Fruit fly (Drosophila melanogaster): ENCODE results near the gene CG43759.

The CG43759 gene

dm6 chrX:18925685-18926371, 4.3 kb upstream of the CG43759 start:
- TF ChIP-seq CG34367 (tag; optimal IDR thresholded peaks at IDR 0.05) (no peak), CG4496 (GFP tag; IDR thresholded peaks at IDR 0.05) (0 out of 3 replicates have a peak, but pooled peaks have one; percentile 26), EcR (GFP tag; optimal IDR thresholded peaks at IDR 0.05) (peak; percentile 18), CG8159 (tag; optimal IDR thresholded peaks at IDR 0.05) (peak; percentile 37), CG17806 (tag; optimal IDR thresholded peaks at IDR 0.05) (no peak), CG9948 (tag; optimal IDR thresholded peaks at IDR 0.05) (no peak), CG8301 (tag; optimal IDR thresholded peaks at IDR 0.05) (no peak), CG15710 (tag; optimal IDR thresholded peaks at IDR 0.05) (no peak), gl (tag; optimal IDR thresholded peaks at IDR 0.05) (no peak), Pif1B (GFP tag; optimal IDR thresholded peaks at IDR 0.05) (no peak), Ets98B (GFP tag; IDR thresholded peaks at IDR 0.05) (peak; percentile 7; the same call in 1 of the 2 replicates), Pif1A (GFP tag; optimal IDR thresholded peaks at IDR 0.05) (no peak), rn (GFP tag; IDR thresholded peaks at IDR 0.05) (no peak), CG12605 (GFP tag; IDR thresholded peaks at IDR 0.05) (peak; percentile 39), CG32121 (GFP tag; IDR thresholded peaks at IDR 0.05) (no peak), Snoo (tag; optimal IDR thresholded peaks at IDR 0.05) (no peak), D1 (tag; optimal IDR thresholded peaks at IDR 0.05) (no peak), CG14655 (GFP tag; optimal IDR thresholded peaks at IDR 0.05) (no peak), CG10348 (GFP tag; IDR thresholded peaks at IDR 0.05) (no peak), CG13204 (GFP tag; optimal IDR thresholded peaks at IDR 0.05) (peak; percentile 30), fd96Ca (GFP tag; IDR thresholded peaks at IDR 0.05) (peak; percentile 35; the same call in 1 of the 3 replicates)

dm6 chrX:18926372-18927200, 3.5 kb upstream of the CG43759 start:
- TF ChIP-seq CG8159 (tag; optimal IDR thresholded peaks at IDR 0.05) (no peak), Ets98B (GFP tag; IDR thresholded peaks at IDR 0.05) (peak; percentile 30; the same call in 1 of the 2 replicates), CG15710 (tag; optimal IDR thresholded peaks at IDR 0.05) (no peak), fd96Ca (GFP tag; IDR thresholded peaks at IDR 0.05) (0 out of 3 replicates have a peak, but pooled peaks have one; percentile 43)

DNA sequence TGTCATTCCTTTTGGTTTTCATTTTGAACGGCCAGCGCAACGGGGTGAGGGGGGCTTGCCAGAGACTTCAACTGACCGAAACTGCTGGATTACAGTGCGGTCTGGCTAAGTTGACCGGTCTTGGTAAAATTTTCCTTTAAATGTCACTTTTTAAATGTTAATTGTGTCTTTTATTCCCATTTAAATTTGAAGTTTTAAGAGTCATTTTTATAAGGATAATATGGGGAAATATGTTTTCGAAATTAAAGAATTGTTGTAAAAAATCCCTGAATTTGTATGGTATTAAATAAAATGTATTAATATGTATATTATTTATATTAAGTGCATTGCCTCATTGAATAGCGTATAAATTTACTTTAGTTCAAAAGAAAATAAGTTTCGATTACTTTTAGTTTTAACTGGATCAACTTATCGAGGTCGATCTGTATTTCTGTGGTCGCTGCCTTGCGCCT, 1.5 kb upstream of the CG43759 start:
- peak; percentile 53 for TF ChIP-seq CG13204 (GFP tag; optimal IDR thresholded peaks at IDR 0.05)
- TF ChIP-seq CG12605 (GFP tag; IDR thresholded peaks at IDR 0.05), result no peak
- peak; percentile 36; the same call in 1 of the 2 replicates for TF ChIP-seq Ets98B (GFP tag; IDR thresholded peaks at IDR 0.05)
- peak; percentile 31 for TF ChIP-seq Pif1B (GFP tag; optimal IDR thresholded peaks at IDR 0.05)
- peak; percentile 70 for TF ChIP-seq D1 (tag; optimal IDR thresholded peaks at IDR 0.05)
- peak; percentile 90 for TF ChIP-seq CG14655 (GFP tag; optimal IDR thresholded peaks at IDR 0.05)
- TF ChIP-seq CG32121 (GFP tag; IDR thresholded peaks at IDR 0.05), result peak; percentile 70
- no peak for TF ChIP-seq gl (tag; optimal IDR thresholded peaks at IDR 0.05)
- TF ChIP-seq Pif1A (GFP tag; optimal IDR thresholded peaks at IDR 0.05), result peak; percentile 30
- TF ChIP-seq CG4496 (GFP tag; IDR thresholded peaks at IDR 0.05), result peak; percentile 61
- peak; percentile 48 for TF ChIP-seq CG34367 (tag; optimal IDR thresholded peaks at IDR 0.05)
- TF ChIP-seq CG10348 (GFP tag; IDR thresholded peaks at IDR 0.05), result peak; percentile 62; the same call in 1 of the 2 replicates
- peak; percentile 79 for TF ChIP-seq CG8301 (tag; optimal IDR thresholded peaks at IDR 0.05)
- peak; percentile 66 for TF ChIP-seq CG17806 (tag; optimal IDR thresholded peaks at IDR 0.05)
- peak; percentile 92 for TF ChIP-seq CG8159 (tag; optimal IDR thresholded peaks at IDR 0.05)
- no peak for TF ChIP-seq EcR (GFP tag; optimal IDR thresholded peaks at IDR 0.05)
- 0 out of 2 replicates have a peak, but pooled peaks have one; percentile 30 for TF ChIP-seq rn (GFP tag; IDR thresholded peaks at IDR 0.05)
- peak; percentile 75 for TF ChIP-seq Snoo (tag; optimal IDR thresholded peaks at IDR 0.05)
- peak; percentile 83 for TF ChIP-seq CG9948 (tag; optimal IDR thresholded peaks at IDR 0.05)
- TF ChIP-seq fd96Ca (GFP tag; IDR thresholded peaks at IDR 0.05), result 0 out of 3 replicates have a peak, but pooled peaks have one; percentile 45
- TF ChIP-seq CG15710 (tag; optimal IDR thresholded peaks at IDR 0.05), result peak; percentile 85

DNA sequence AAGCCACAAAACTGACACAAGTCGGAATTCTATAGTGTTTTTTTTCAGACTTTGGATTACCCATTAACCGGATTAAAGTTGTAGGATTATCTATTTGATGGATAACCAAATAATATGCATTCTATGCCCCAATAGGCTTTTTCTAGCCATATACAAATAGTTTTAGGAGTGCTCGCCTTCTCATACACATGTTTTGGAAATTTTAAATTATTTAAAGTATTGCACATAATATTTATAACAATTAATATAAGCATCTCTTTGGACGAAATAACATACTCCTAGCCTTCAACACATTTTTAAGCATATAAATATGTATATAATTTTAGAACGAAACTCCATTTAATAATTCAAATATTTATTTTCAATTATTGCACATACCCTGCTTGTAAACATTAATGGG, 705 bp upstream of the CG43759 start:
- TF ChIP-seq fd96Ca (GFP tag; IDR thresholded peaks at IDR 0.05), result no peak
- TF ChIP-seq CG34367 (tag; optimal IDR thresholded peaks at IDR 0.05), result peak; percentile 57
- no peak for TF ChIP-seq CG10348 (GFP tag; IDR thresholded peaks at IDR 0.05)
- TF ChIP-seq rn (GFP tag; IDR thresholded peaks at IDR 0.05), result no peak
- no peak for TF ChIP-seq Ets98B (GFP tag; IDR thresholded peaks at IDR 0.05)
- TF ChIP-seq gl (tag; optimal IDR thresholded peaks at IDR 0.05), result no peak
- TF ChIP-seq Pif1B (GFP tag; optimal IDR thresholded peaks at IDR 0.05), result no peak
- TF ChIP-seq CG9948 (tag; optimal IDR thresholded peaks at IDR 0.05), result peak; percentile 77
- peak; percentile 30 for TF ChIP-seq D1 (tag; optimal IDR thresholded peaks at IDR 0.05)
- TF ChIP-seq CG32121 (GFP tag; IDR thresholded peaks at IDR 0.05), result no peak
- peak; percentile 71 for TF ChIP-seq CG15710 (tag; optimal IDR thresholded peaks at IDR 0.05)
- TF ChIP-seq CG8159 (tag; optimal IDR thresholded peaks at IDR 0.05), result peak; percentile 79
- TF ChIP-seq CG12605 (GFP tag; IDR thresholded peaks at IDR 0.05), result no peak
- no peak for TF ChIP-seq CG4496 (GFP tag; IDR thresholded peaks at IDR 0.05)
- no peak for TF ChIP-seq Pif1A (GFP tag; optimal IDR thresholded peaks at IDR 0.05)
- TF ChIP-seq CG14655 (GFP tag; optimal IDR thresholded peaks at IDR 0.05), result peak; percentile 73
- TF ChIP-seq CG17806 (tag; optimal IDR thresholded peaks at IDR 0.05), result peak; percentile 43
- no peak for TF ChIP-seq EcR (GFP tag; optimal IDR thresholded peaks at IDR 0.05)
- peak; percentile 56 for TF ChIP-seq Snoo (tag; optimal IDR thresholded peaks at IDR 0.05)
- TF ChIP-seq CG8301 (tag; optimal IDR thresholded peaks at IDR 0.05), result peak; percentile 46
- TF ChIP-seq CG13204 (GFP tag; optimal IDR thresholded peaks at IDR 0.05), result no peak

- TF ChIP-seq CG34367 (tag; optimal IDR thresholded peaks at IDR 0.05), result no peak
- no peak for TF ChIP-seq CG10348 (GFP tag; IDR thresholded peaks at IDR 0.05)
- TF ChIP-seq D1 (tag; optimal IDR thresholded peaks at IDR 0.05), result no peak
- TF ChIP-seq CG32121 (GFP tag; IDR thresholded peaks at IDR 0.05), result no peak
- no peak for TF ChIP-seq CG17806 (tag; optimal IDR thresholded peaks at IDR 0.05)
- no peak for TF ChIP-seq CG4496 (GFP tag; IDR thresholded peaks at IDR 0.05)
- TF ChIP-seq EcR (GFP tag; optimal IDR thresholded peaks at IDR 0.05), result no peak
- TF ChIP-seq CG9948 (tag; optimal IDR thresholded peaks at IDR 0.05), result no peak
- no peak for TF ChIP-seq CG15710 (tag; optimal IDR thresholded peaks at IDR 0.05)
- no peak for TF ChIP-seq fd96Ca (GFP tag; IDR thresholded peaks at IDR 0.05)
- no peak for TF ChIP-seq rn (GFP tag; IDR thresholded peaks at IDR 0.05)
- TF ChIP-seq Pif1B (GFP tag; optimal IDR thresholded peaks at IDR 0.05), result no peak
- TF ChIP-seq Pif1A (GFP tag; optimal IDR thresholded peaks at IDR 0.05), result no peak
- TF ChIP-seq CG12605 (GFP tag; IDR thresholded peaks at IDR 0.05), result no peak
Observed at dm6 chrX:18930868-18931267, 733 bp downstream of the CG43759 start.
